Fruit fly (Drosophila melanogaster) whole organism, embryonic: ENCODE measurements around the gene CG14341.

Experiments
- Aef1 ChIP-seq: fragments of 200-800 bp; sonication (Bioruptor generic); IDR thresholded peaks from 3 replicates; pipeline ENCODE4 v1.3.6; 2022; ENCODE audit warnings: missing biosample characterization, missing genetic modification characterization
- Atf6 ChIP-seq: fragments of 200-800 bp; sonication (Bioruptor generic); IDR thresholded peaks from 2 replicates; pipeline ENCODE4 v1.3.6; 2022; ENCODE audit warnings: missing biosample characterization, missing genetic modification characterization
- Awh ChIP-seq: fragments of 200-800 bp; sonication (Bioruptor generic); IDR thresholded peaks from 2 replicates; pipeline ENCODE4, ENCODE4 v1.3.6; 2022; ENCODE audit warnings: missing biosample characterization, missing genetic modification characterization
- B-H1 ChIP-seq: fragments of 200-800 bp; sonication (Bioruptor generic); IDR thresholded peaks from 3 replicates; pipeline ENCODE4 v1.3.6; 2022; ENCODE audit warnings: missing biosample characterization, missing genetic modification characterization
- BEAF-32 ChIP-seq: fragments of 200-800 bp; sonication (Bioruptor generic); optimal IDR thresholded peaks from 3 replicates; lab custom pipeline; 2017; ENCODE audit warnings: missing biosample characterization, missing genetic modification characterization, mild to moderate bottlenecking, moderate library complexity, missing genetic modification reagents
- Blimp-1 ChIP-seq: fragments of 200-800 bp; sonication (Bioruptor generic); optimal IDR thresholded peaks from 3 replicates; lab custom pipeline; 2018; ENCODE audit warnings: missing biosample characterization, missing genetic modification characterization, mild to moderate bottlenecking, moderate library complexity, missing genetic modification reagents
- CG10321 ChIP-seq: fragments of 200-800 bp; sonication (Bioruptor generic); IDR thresholded peaks from 2 replicates; pipeline ENCODE4 v1.3.6; 2022; ENCODE audit warnings: missing biosample characterization, missing genetic modification characterization
- CG10565 ChIP-seq: fragments of 200-800 bp; sonication (Bioruptor generic); optimal IDR thresholded peaks from 3 replicates; lab custom pipeline; 2016; ENCODE audit warnings: missing biosample characterization, mild to moderate bottlenecking, missing genetic modification characterization
- CG10654 ChIP-seq: fragments of 200-800 bp; sonication (Bioruptor generic); optimal IDR thresholded peaks from 2 replicates; lab custom pipeline; 2016; ENCODE audit warnings: missing biosample characterization, missing genetic modification characterization
- CG11456 ChIP-seq: fragments of 200-800 bp; sonication (Bioruptor generic); IDR thresholded peaks from 3 replicates; pipeline ENCODE4 v1.3.6; 2022; ENCODE audit warnings: missing biosample characterization, missing genetic modification characterization
- CG11723 ChIP-seq: fragments of 200-800 bp; sonication (Bioruptor generic); optimal IDR thresholded peaks from 2 replicates; lab custom pipeline; 2017; ENCODE audit warnings: missing biosample characterization, mild to moderate bottlenecking, missing genetic modification characterization
- CG13123 ChIP-seq: fragments of 200-800 bp; sonication (Bioruptor generic); optimal IDR thresholded peaks from 2 replicates; lab custom pipeline; 2016; ENCODE audit warnings: missing biosample characterization, missing genetic modification characterization
- CG15011 ChIP-seq: fragments of 200-800 bp; sonication (Bioruptor generic); optimal IDR thresholded peaks from 3 replicates; lab custom pipeline; 2018; ENCODE audit warnings: missing biosample characterization, mild to moderate bottlenecking, missing genetic modification characterization
- CG15269 ChIP-seq: fragments of 200-800 bp; sonication (Bioruptor generic); optimal IDR thresholded peaks from 2 replicates; lab custom pipeline; 2018; ENCODE audit warnings: missing biosample characterization, mild to moderate bottlenecking, missing genetic modification characterization, moderate library complexity
- CG1792 ChIP-seq: fragments of 200-800 bp; sonication (Bioruptor generic); optimal IDR thresholded peaks from 2 replicates; lab custom pipeline; 2016; ENCODE audit warnings: missing biosample characterization, missing genetic modification characterization
- CG18764 ChIP-seq: fragments of 200-800 bp; sonication (Bioruptor generic); optimal IDR thresholded peaks from 3 replicates; lab custom pipeline; 2016; ENCODE audit warnings: missing biosample characterization, missing genetic modification characterization
- CG2202 ChIP-seq: fragments of 200-800 bp; sonication (Bioruptor generic); optimal IDR thresholded peaks from 2 replicates; lab custom pipeline; 2018; ENCODE audit warnings: missing biosample characterization, mild to moderate bottlenecking, missing genetic modification characterization
- CG30403 ChIP-seq: fragments of 200-800 bp; sonication (Bioruptor generic); optimal IDR thresholded peaks from 3 replicates; lab custom pipeline; 2016; ENCODE audit warnings: missing biosample characterization, missing genetic modification characterization
- CG3281 ChIP-seq: fragments of 200-800 bp; sonication (Bioruptor generic); optimal IDR thresholded peaks from 3 replicates; lab custom pipeline; 2017; ENCODE audit warnings: missing biosample characterization, mild to moderate bottlenecking, missing genetic modification characterization
- CG7745 ChIP-seq: fragments of 200-800 bp; sonication (Bioruptor generic); optimal IDR thresholded peaks from 2 replicates; lab custom pipeline; 2018; ENCODE audit warnings: missing biosample characterization, mild to moderate bottlenecking, missing genetic modification characterization, moderate library complexity
- CG7786 ChIP-seq: fragments of 200-800 bp; sonication (Bioruptor generic); optimal IDR thresholded peaks from 2 replicates; lab custom pipeline; 2016; ENCODE audit warnings: missing biosample characterization, missing genetic modification characterization
- CG9727 ChIP-seq: fragments of 200-800 bp; sonication (Bioruptor generic); optimal IDR thresholded peaks from 3 replicates; lab custom pipeline; 2017; ENCODE audit warnings: missing biosample characterization, mild to moderate bottlenecking, missing genetic modification characterization
- CTCF ChIP-seq: fragments of 200-800 bp; sonication (Bioruptor generic); optimal IDR thresholded peaks from 2 replicates; lab custom pipeline; 2017; ENCODE audit warnings: missing biosample characterization, mild to moderate bottlenecking, missing genetic modification characterization, moderate library complexity
- D ChIP-seq, 2 experiments: fragments of 200-800 bp in 1 of 2; fragments of >200 bp in 1 of 2; sonication (Bioruptor generic) in 1 of 2; optimal IDR thresholded peaks; 2 replicates in 1 of 2; 3 replicates in 1 of 2; lab custom pipeline; 2017; ENCODE audit warnings: mild to moderate bottlenecking in 1 of 2, missing biosample characterization in 1 of 2, missing genetic modification characterization in 1 of 2, missing genetic modification reagents in 1 of 2
- D19A ChIP-seq: fragments of 200-800 bp; optimal IDR thresholded peaks from 3 replicates; lab custom pipeline; 2019; ENCODE audit warnings: missing biosample characterization, mild to moderate bottlenecking, missing genetic modification characterization, moderate library complexity
- Dbx ChIP-seq: fragments of 200-800 bp; sonication (Bioruptor generic); IDR thresholded peaks from 3 replicates; pipeline ENCODE4 v1.3.6; 2022; ENCODE audit warnings: missing biosample characterization, missing genetic modification characterization
- Dll ChIP-seq: fragments of 200-800 bp; sonication (Bioruptor generic); IDR thresholded peaks from 4 replicates; pipeline ENCODE4 v1.3.6; 2022; ENCODE audit warnings: missing biosample characterization, missing genetic modification characterization; ENCODE audit not compliant: partially characterized antibody
- Doc2 ChIP-seq: fragments of 200-800 bp; sonication (Bioruptor generic); IDR thresholded peaks from 2 replicates; pipeline ENCODE4 v1.3.6; 2022; ENCODE audit warnings: missing biosample characterization, missing genetic modification characterization
- Doc3 ChIP-seq: fragments of 200-800 bp; sonication (Bioruptor generic); IDR thresholded peaks from 3 replicates; pipeline ENCODE4 v1.3.6; 2022; ENCODE audit warnings: missing biosample characterization, missing genetic modification characterization; ENCODE audit not compliant: partially characterized antibody
- H2.0 ChIP-seq: fragments of 200-800 bp; sonication (Bioruptor generic); IDR thresholded peaks from 2 replicates; pipeline ENCODE4 v1.3.6; 2022; ENCODE audit warnings: missing biosample characterization, missing genetic modification characterization
- NFAT ChIP-seq: fragments of 200-800 bp; sonication (Bioruptor generic); IDR thresholded peaks from 2 replicates; pipeline ENCODE4 v1.3.6; 2022; ENCODE audit warnings: missing biosample characterization, missing genetic modification characterization
- Sry-δ ChIP-seq: fragments of 200-800 bp; sonication (Bioruptor generic); optimal IDR thresholded peaks from 2 replicates; lab custom pipeline; 2016; ENCODE audit warnings: missing biosample characterization, missing genetic modification characterization
- ab ChIP-seq: fragments of 200-800 bp; sonication (Bioruptor generic); optimal IDR thresholded peaks from 2 replicates; lab custom pipeline; 2016; ENCODE audit warnings: missing biosample characterization, missing genetic modification characterization
- bsh ChIP-seq, 2 experiments: fragments of 200-800 bp; sonication (Bioruptor generic); optimal IDR thresholded peaks; 2 replicates each; lab custom pipeline; 2017 to 2018; ENCODE audit warnings: mild to moderate bottlenecking in 2 of 2, missing biosample characterization in 2 of 2, missing genetic modification characterization in 2 of 2, moderate library complexity in 1 of 2
- ci ChIP-seq: fragments of 200-800 bp; sonication (Bioruptor generic); IDR thresholded peaks from 3 replicates; pipeline ENCODE4 v1.3.6; 2022; ENCODE audit warnings: missing biosample characterization, missing genetic modification characterization
- dimm ChIP-seq: fragments of 200-800 bp; sonication (Bioruptor generic); IDR thresholded peaks from 2 replicates; pipeline ENCODE4 v1.3.6; 2022; ENCODE audit warnings: missing biosample characterization, missing genetic modification characterization
- emc ChIP-seq: fragments of 200-800 bp; sonication (Bioruptor generic); optimal IDR thresholded peaks from 2 replicates; lab custom pipeline; 2016; ENCODE audit warnings: missing biosample characterization, missing genetic modification characterization
- fd102C ChIP-seq: fragments of 200-800 bp; sonication (Bioruptor generic); optimal IDR thresholded peaks from 2 replicates; lab custom pipeline; 2018; ENCODE audit warnings: missing biosample characterization, mild to moderate bottlenecking, missing genetic modification characterization, moderate library complexity
- gce ChIP-seq: fragments of 200-800 bp; sonication (Bioruptor generic); IDR thresholded peaks from 3 replicates; pipeline ENCODE4 v1.3.6; 2022; ENCODE audit warnings: missing biosample characterization, missing genetic modification characterization
- knrl ChIP-seq: fragments of 200-800 bp; sonication (Bioruptor generic); IDR thresholded peaks from 3 replicates; pipeline ENCODE4 v1.3.6; 2022; ENCODE audit warnings: missing biosample characterization, missing genetic modification characterization; ENCODE audit not compliant: partially characterized antibody
- lbe ChIP-seq: fragments of 200-800 bp; sonication (Bioruptor generic); optimal IDR thresholded peaks from 2 replicates; lab custom pipeline; 2016; ENCODE audit warnings: missing biosample characterization, mild to moderate bottlenecking, missing genetic modification characterization
- lilli ChIP-seq: fragments of 200-800 bp; sonication (Bioruptor generic); optimal IDR thresholded peaks from 3 replicates; lab custom pipeline; 2016; ENCODE audit warnings: missing biosample characterization, missing genetic modification characterization
- nerfin-2 ChIP-seq: fragments of 200-800 bp; sonication (Bioruptor generic); IDR thresholded peaks from 2 replicates; pipeline ENCODE4 v1.3.6; 2022; ENCODE audit warnings: missing biosample characterization, missing genetic modification characterization; ENCODE audit not compliant: partially characterized antibody
- oc ChIP-seq: fragments of 200-800 bp; sonication (Bioruptor generic); optimal IDR thresholded peaks from 2 replicates; lab custom pipeline; 2018; ENCODE audit warnings: missing biosample characterization, mild to moderate bottlenecking, missing genetic modification characterization, moderate library complexity
- pnt ChIP-seq: fragments of 200-800 bp; sonication (Bioruptor generic); optimal IDR thresholded peaks from 3 replicates; lab custom pipeline; 2016; ENCODE audit warnings: missing biosample characterization, missing genetic modification characterization
- sc ChIP-seq, 3 experiments: fragments of >200 bp in 2 of 3; fragments of 200-800 bp in 1 of 3; sonication (Bioruptor generic) in 1 of 3; optimal IDR thresholded peaks; 2 replicates in 2 of 3; 3 replicates in 1 of 3; lab custom pipeline; 2017; ENCODE audit warnings: mild to moderate bottlenecking in 1 of 3, missing biosample characterization in 1 of 3, missing genetic modification characterization in 1 of 3, missing genetic modification reagents in 1 of 3
- ttk ChIP-seq: fragments of 200-800 bp; sonication (Bioruptor generic); IDR thresholded peaks from 2 replicates; pipeline ENCODE4 v2.1.2; 2022; ENCODE audit warnings: missing biosample characterization, missing genetic modification characterization
- tx ChIP-seq: fragments of 200-800 bp; sonication (Bioruptor generic); optimal IDR thresholded peaks from 2 replicates; lab custom pipeline; 2016; ENCODE audit warnings: missing biosample characterization, missing genetic modification characterization
- z ChIP-seq: fragments of 200-800 bp; sonication (Bioruptor generic); IDR thresholded peaks from 3 replicates; pipeline ENCODE4 v1.3.6; 2022; ENCODE audit warnings: missing biosample characterization, missing genetic modification characterization

Gene CG14341

dm6 chr2L:1169867-1170415 is 3.6 kb downstream of the CG14341 start, which contains the start of the genes CG31922 and Plap (continued):
- TF ChIP-seq CG10654 (GFP tag; lab: Kevin White, UChicago) (peak; percentile 50), lbe (peak; percentile 71), CG7745 (tag; lab: Kevin White, UChicago) (no peak), Awh (peak; percentile 42; the same call in 1 of the 2 replicates), gce (no peak), CG3281 (GFP tag; lab: Kevin White, UChicago) (peak; percentile 63), CG30403 (GFP tag; lab: Kevin White, UChicago) (peak; percentile 87), CG9727 (peak; percentile 71), Dll (GFP tag; lab: Robert Waterston, UW) (peak; percentile 96), CG2202 (tag; lab: Kevin White, UChicago) (peak; percentile 9), CTCF (GFP tag; lab: Kevin White, UChicago) (no peak), CG10321 (no peak), Atf6 (GFP tag; lab: Robert Waterston, UW) (peak; percentile 60; the same call in 1 of the 2 replicates), ttk (GFP tag; lab: Robert Waterston, UW) (no peak), oc (tag; lab: Kevin White, UChicago) (no peak), ci (GFP tag; lab: Robert Waterston, UW) (no peak), H2.0 (peak; percentile 48), Blimp-1 (GFP tag; lab: Kevin White, UChicago) (no peak), nerfin-2 (GFP tag; lab: Robert Waterston, UW) (peak; percentile 81), Sry-δ (GFP tag; lab: Kevin White, UChicago) (peak; percentile 96), ab (peak; percentile 37), CG18764 (GFP tag; lab: Kevin White, UChicago) (peak; percentile 66), pnt (peak; percentile 33), z (GFP tag; lab: Robert Waterston, UW) (no peak), sc (optimal IDR thresholded peaks at IDR 0.05; lab: Kevin White, UChicago) (no peak), sc (GFP tag; optimal IDR thresholded peaks at IDR 0.05; lab: Kevin White, UChicago) (no peak), CG11456 (0 out of 3 replicates have a peak, but pooled peaks have one; percentile 57), CG13123 (GFP tag; lab: Kevin White, UChicago) (peak; percentile 47), BEAF-32 (peak; percentile 97), Aef1 (peak; percentile 60; the same call in 2 of the 3 replicates), bsh (GFP tag; optimal IDR thresholded peaks at IDR 0.05; lab: Kevin White, UChicago) (peak in 1 of 2 experiments; percentile 48), CG7786 (GFP tag; lab: Kevin White, UChicago) (peak; percentile 67), B-H1 (GFP tag; lab: Robert Waterston, UW) (no peak; the same call in 2 of the 3 replicates), D19A (tag; lab: Kevin White, UChicago) (no peak), Doc3 (GFP tag; lab: Robert Waterston, UW) (peak; percentile 94), dimm (no peak), lilli (GFP tag; lab: Kevin White, UChicago) (peak; percentile 87), NFAT (0 out of 2 replicates have a peak, but pooled peaks have one; percentile 30), Doc2 (GFP tag; lab: Robert Waterston, UW) (no peak), CG11723 (GFP tag; lab: Kevin White, UChicago) (no peak), CG15269 (tag; lab: Kevin White, UChicago) (no peak), CG10565 (GFP tag; lab: Kevin White, UChicago) (no peak), CG1792 (GFP tag; lab: Kevin White, UChicago) (peak; percentile 39), fd102C (GFP tag; lab: Kevin White, UChicago) (no peak), knrl (peak; percentile 95), emc (peak; percentile 29), tx (peak; percentile 41), D (optimal IDR thresholded peaks at IDR 0.05; lab: Kevin White, UChicago) (no peak), D (GFP tag; optimal IDR thresholded peaks at IDR 0.05; lab: Kevin White, UChicago) (peak; percentile 28), Dbx (GFP tag; lab: Robert Waterston, UW) (peak; percentile 76; the same call in 2 of the 3 replicates), CG15011 (GFP tag; lab: Kevin White, UChicago) (no peak)
